Worm (Caenorhabditis elegans) whole organism, young adult: ENCODE results near the gene F01D5.6.

Source experiments
- B0261.1 ChIP-seq: sonication (generic microtip); optimal IDR thresholded peaks from 2 replicates; lab custom pipeline; 2016; ENCODE audit warnings: mild to moderate bottlenecking, missing genetic modification characterization, moderate library complexity, missing compliant biosample characterization
- F10E7.11 ChIP-seq: sonication (generic microtip); optimal IDR thresholded peaks from 2 replicates; lab custom pipeline; 2017; ENCODE audit warnings: mild to moderate bottlenecking, missing genetic modification characterization, moderate library complexity, missing compliant biosample characterization
- F23B12.7 ChIP-seq: sonication (generic microtip); optimal IDR thresholded peaks from 2 replicates; lab custom pipeline; 2017; ENCODE audit warnings: missing genetic modification characterization, mild to moderate bottlenecking, missing compliant biosample characterization, antibody characterized with exemption, moderate library complexity; ENCODE audit not compliant: insufficient read depth
- K11D2.4 ChIP-seq: fragments of 200-800 bp; sonication (Bioruptor generic); IDR thresholded peaks from 2 replicates; pipeline ENCODE4 v1.3.6; 2022; ENCODE audit warnings: missing genetic modification reagents, missing genetic modification characterization, missing compliant biosample characterization
- Y53G8AR.9 ChIP-seq: fragments of 200-800 bp; sonication (Bioruptor generic); conservative IDR thresholded peaks from 2 replicates; pipeline ENCODE4 v1.3.6; 2022; ENCODE audit warnings: missing genetic modification reagents, missing genetic modification characterization, missing compliant biosample characterization
- ZK185.1 ChIP-seq: sonication (generic microtip); optimal IDR thresholded peaks from 2 replicates; lab custom pipeline; 2016; ENCODE audit warnings: mild to moderate bottlenecking, missing genetic modification characterization, missing compliant biosample characterization; ENCODE audit not compliant: poor library complexity, severe bottlenecking
- akir-1 ChIP-seq: fragments of 200-800 bp; sonication (Bioruptor generic); optimal IDR thresholded peaks from 2 replicates; lab custom pipeline; 2018; ENCODE audit warnings: mild to moderate bottlenecking, missing genetic modification characterization, moderate library complexity, missing compliant biosample characterization
- aptf-3 ChIP-seq: fragments of 200-800 bp; sonication (Bioruptor generic); IDR thresholded peaks from 2 replicates; pipeline ENCODE4 v1.3.6; 2022; ENCODE audit warnings: missing genetic modification characterization, missing compliant biosample characterization
- atf-7 ChIP-seq: sonication (generic microtip); optimal IDR thresholded peaks from 2 replicates; lab custom pipeline; 2017; ENCODE audit warnings: mild to moderate bottlenecking, missing genetic modification characterization, missing compliant biosample characterization
- attf-3 ChIP-seq: fragments of 200-800 bp; sonication (Bioruptor generic); conservative IDR thresholded peaks from 2 replicates; pipeline ENCODE4 v1.3.6; 2022; ENCODE audit warnings: missing genetic modification reagents, missing genetic modification characterization, missing compliant biosample characterization
- attf-6 ChIP-seq: fragments of 200-800 bp; sonication (Bioruptor generic); IDR thresholded peaks from 2 replicates; pipeline ENCODE4 v1.3.6; 2022; ENCODE audit warnings: missing genetic modification reagents, missing genetic modification characterization, missing compliant biosample characterization
- bed-1 ChIP-seq: fragments of 200-800 bp; sonication (Bioruptor generic); IDR thresholded peaks from 2 replicates; pipeline ENCODE4 v1.3.6; 2022; ENCODE audit warnings: missing genetic modification reagents, missing genetic modification characterization, missing compliant biosample characterization
- bed-2 ChIP-seq: fragments of 200-800 bp; sonication (Bioruptor generic); IDR thresholded peaks from 2 replicates; pipeline ENCODE4 v1.3.6; 2022; ENCODE audit warnings: missing genetic modification reagents, missing genetic modification characterization, missing compliant biosample characterization
- ccch-3 ChIP-seq: fragments of 200-800 bp; sonication (Bioruptor generic); optimal IDR thresholded peaks from 2 replicates; lab custom pipeline; 2018; ENCODE audit warnings: mild to moderate bottlenecking, missing genetic modification characterization, missing compliant biosample characterization
- cebp-1 ChIP-seq, 2 experiments: fragments of 200-800 bp in 1 of 2; sonication (Bioruptor generic) in 1 of 2; sonication (generic microtip) in 1 of 2; IDR thresholded peaks in 1 of 2; optimal IDR thresholded peaks in 1 of 2; 2 replicates each; pipeline versions ENCODE4 v1.3.6 to Lab custom; 2017 to 2022; ENCODE audit warnings: missing compliant biosample characterization in 2 of 2, missing genetic modification characterization in 2 of 2, mild to moderate bottlenecking in 1 of 2, missing genetic modification reagents in 1 of 2, moderate library complexity in 1 of 2
- ceh-100 ChIP-seq: fragments of 200-800 bp; sonication (Bioruptor generic); IDR thresholded peaks from 2 replicates; pipeline ENCODE4 v1.3.6; 2022; ENCODE audit warnings: missing genetic modification reagents, missing genetic modification characterization, missing compliant biosample characterization
- ceh-27 ChIP-seq: fragments of 200-800 bp; sonication (Bioruptor generic); optimal IDR thresholded peaks from 2 replicates; lab custom pipeline; 2018; ENCODE audit warnings: mild to moderate bottlenecking, missing genetic modification characterization, moderate library complexity, missing compliant biosample characterization
- ceh-40 ChIP-seq: fragments of 200-800 bp; sonication (Bioruptor generic); IDR thresholded peaks from 2 replicates; pipeline ENCODE4 v1.3.6; 2022; ENCODE audit warnings: missing genetic modification characterization, missing compliant biosample characterization
- chd-7 ChIP-seq: sonication (generic microtip); optimal IDR thresholded peaks from 2 replicates; lab custom pipeline; 2016; ENCODE audit warnings: mild to moderate bottlenecking, missing genetic modification characterization, moderate library complexity, missing compliant biosample characterization
- dpl-1 ChIP-seq: fragments of 150-350 bp; optimal IDR thresholded peaks from 2 replicates; lab custom pipeline; 2014; ENCODE audit warnings: missing biosample characterization, missing genetic modification reagents, missing genetic modification characterization
- ekl-4 ChIP-seq: fragments of 200-800 bp; sonication (Bioruptor generic); IDR thresholded peaks from 2 replicates; pipeline ENCODE4 v1.3.6; 2022; ENCODE audit warnings: missing genetic modification reagents, missing genetic modification characterization, missing compliant biosample characterization
- ets-4 ChIP-seq: fragments of 200-800 bp; sonication (Bioruptor generic); optimal IDR thresholded peaks from 2 replicates; lab custom pipeline; 2018; ENCODE audit warnings: mild to moderate bottlenecking, missing genetic modification characterization, missing compliant biosample characterization
- fkh-3 ChIP-seq: sonication (generic microtip); optimal IDR thresholded peaks from 2 replicates; lab custom pipeline; 2016; ENCODE audit warnings: mild to moderate bottlenecking, missing genetic modification characterization, missing compliant biosample characterization
- hlh-26 ChIP-seq: fragments of 200-800 bp; sonication (Bioruptor generic); conservative IDR thresholded peaks from 2 replicates; pipeline ENCODE4 v1.3.6; 2022; ENCODE audit warnings: missing genetic modification reagents, missing genetic modification characterization, missing compliant biosample characterization
- hmg-1.2 ChIP-seq: fragments of 200-800 bp; sonication (Bioruptor generic); IDR thresholded peaks from 2 replicates; pipeline ENCODE4 v1.3.6; 2022; ENCODE audit warnings: missing genetic modification reagents, missing genetic modification characterization, missing compliant biosample characterization
- hsf-1 ChIP-seq: fragments of 200-800 bp; sonication (Bioruptor generic); IDR thresholded peaks from 2 replicates; pipeline ENCODE4 v1.3.6; 2022; ENCODE audit warnings: missing genetic modification reagents, missing genetic modification characterization, missing compliant biosample characterization
- lin-40 ChIP-seq: sonication (generic microtip); optimal IDR thresholded peaks from 2 replicates; lab custom pipeline; 2016; ENCODE audit warnings: missing genetic modification characterization, mild to moderate bottlenecking, missing compliant biosample characterization, missing genotype, missing genetic modification reagents
- mel-28 ChIP-seq: sonication (generic microtip); optimal IDR thresholded peaks from 2 replicates; lab custom pipeline; 2016; ENCODE audit warnings: borderline replicate concordance, mild to moderate bottlenecking, missing genetic modification characterization, missing compliant biosample characterization
- mxl-1 ChIP-seq: sonication (generic microtip); optimal IDR thresholded peaks from 2 replicates; lab custom pipeline; 2016; ENCODE audit warnings: missing genetic modification characterization, missing compliant biosample characterization
- nhr-179 ChIP-seq: sonication (generic microtip); optimal IDR thresholded peaks from 2 replicates; lab custom pipeline; 2016; ENCODE audit warnings: mild to moderate bottlenecking, missing genetic modification characterization, missing compliant biosample characterization
- nhr-27 ChIP-seq: fragments of 200-800 bp; sonication (Bioruptor generic); optimal IDR thresholded peaks from 2 replicates; lab custom pipeline; 2018; ENCODE audit warnings: mild to moderate bottlenecking, missing genetic modification characterization, moderate library complexity, missing compliant biosample characterization
- pbrm-1 ChIP-seq: fragments of 200-800 bp; sonication (Bioruptor generic); IDR thresholded peaks from 2 replicates; pipeline ENCODE4 v1.3.6; 2022; ENCODE audit warnings: missing genetic modification reagents, missing genetic modification characterization, missing compliant biosample characterization
- repo-1 ChIP-seq: sonication (generic microtip); optimal IDR thresholded peaks from 2 replicates; lab custom pipeline; 2017; ENCODE audit warnings: mild to moderate bottlenecking, missing genetic modification characterization, missing compliant biosample characterization
- sdz-38 ChIP-seq: sonication (generic microtip); optimal IDR thresholded peaks from 2 replicates; lab custom pipeline; 2016; ENCODE audit warnings: missing genotype, missing genetic modification characterization, missing compliant biosample characterization
- snpc-4 ChIP-seq, 5 experiments: fragments of 150-350 bp in 1 of 5; sonication (generic microtip) in 4 of 5; optimal IDR thresholded peaks; 2 replicates each; lab custom pipeline; 2014 to 2018; ENCODE audit warnings: missing genetic modification characterization in 5 of 5, missing biosample characterization in 3 of 5, antibody characterized with exemption in 2 of 5, mild to moderate bottlenecking in 2 of 5, missing compliant biosample characterization in 2 of 5, missing genotype in 2 of 5, moderate library complexity in 2 of 5, missing genetic modification reagents in 1 of 5
- tlf-1 ChIP-seq: fragments of 200-800 bp; sonication (Bioruptor generic); optimal IDR thresholded peaks from 2 replicates; lab custom pipeline; 2018; ENCODE audit warnings: mild to moderate bottlenecking, missing genetic modification characterization, missing compliant biosample characterization
- unc-62 ChIP-seq: fragments of 150-350 bp; optimal IDR thresholded peaks from 2 replicates; lab custom pipeline; 2014; ENCODE audit warnings: missing biosample characterization, missing genetic modification reagents, missing genetic modification characterization
- ztf-6 ChIP-seq: fragments of 200-800 bp; sonication (Bioruptor generic); IDR thresholded peaks from 2 replicates; pipeline ENCODE4 v1.3.6; 2022; ENCODE audit warnings: missing genetic modification reagents, missing genetic modification characterization, missing compliant biosample characterization

F01D5.6 gene

ce11 chrII:14003821-14004430 lies 2.4 kb upstream of the F01D5.6 start:
- TF ChIP-seq snpc-4 (GFP tag; optimal IDR thresholded peaks at IDR 0.05; lab: Kevin White, UChicago), result no peak
- peak in 3 of 4 experiments; percentile 74 to 78 (median 76) for TF ChIP-seq snpc-4 (tag; optimal IDR thresholded peaks at IDR 0.05; lab: Kevin White, UChicago)
- TF ChIP-seq ztf-6 (GFP tag; lab: Robert Waterston, UW), result no peak
- TF ChIP-seq ceh-100 (GFP tag; lab: Robert Waterston, UW), result no peak
- no peak for TF ChIP-seq pbrm-1 (GFP tag; lab: Robert Waterston, UW)
- no peak for TF ChIP-seq attf-6 (GFP tag; lab: Robert Waterston, UW)

- TF ChIP-seq unc-62 (GFP tag; lab: Kevin White, UChicago) (no peak), lin-40 (tag; lab: Kevin White, UChicago) (no peak), Y53G8AR.9 (no peak), ceh-40 (GFP tag; lab: Robert Waterston, UW) (no peak), atf-7 (tag; lab: Kevin White, UChicago) (no peak), B0261.1 (tag; lab: Kevin White, UChicago) (no peak), nhr-27 (tag; lab: Kevin White, UChicago) (no peak), K11D2.4 (no peak), fkh-3 (tag; lab: Kevin White, UChicago) (no peak), akir-1 (no peak), ccch-3 (GFP tag; lab: Kevin White, UChicago) (no peak), sdz-38 (tag; lab: Kevin White, UChicago) (no peak), bed-1 (GFP tag; lab: Robert Waterston, UW) (no peak), F23B12.7 (tag; lab: Kevin White, UChicago) (no peak), bed-2 (GFP tag; lab: Robert Waterston, UW) (no peak), pbrm-1 (GFP tag; lab: Robert Waterston, UW) (no peak), aptf-3 (GFP tag; lab: Robert Waterston, UW) (no peak), mxl-1 (tag; lab: Kevin White, UChicago) (no peak), attf-3 (GFP tag; lab: Robert Waterston, UW) (no peak), ceh-27 (GFP tag; lab: Kevin White, UChicago) (no peak)
- TF ChIP-seq, all 124 proteins: peak for 0
Observed at ce11 chrII:14004770-14005169, 1.5 kb upstream of the F01D5.6 start.

- TF ChIP-seq hmg-1.2 (GFP tag; lab: Robert Waterston, UW) (peak; percentile 62), sdz-38 (tag; lab: Kevin White, UChicago) (no peak), mel-28 (tag; lab: Kevin White, UChicago) (no peak)
Observed at ce11 chrII:14005183-14005582, 1.1 kb upstream of the F01D5.6 start.

- TF ChIP-seq ekl-4, result no peak
- no peak for TF ChIP-seq cebp-1 (GFP tag; IDR thresholded peaks at IDR 0.05; lab: Robert Waterston, UW)
- no peak for TF ChIP-seq cebp-1 (tag; optimal IDR thresholded peaks at IDR 0.05; lab: Kevin White, UChicago)
- TF ChIP-seq dpl-1 (GFP tag; lab: Kevin White, UChicago), result no peak
- TF ChIP-seq ZK185.1 (tag; lab: Kevin White, UChicago), result no peak
- TF ChIP-seq hsf-1 (GFP tag; lab: Robert Waterston, UW), result no peak
- TF ChIP-seq bed-1 (GFP tag; lab: Robert Waterston, UW), result no peak
- no peak for TF ChIP-seq snpc-4 (GFP tag; optimal IDR thresholded peaks at IDR 0.05; lab: Kevin White, UChicago)
- TF ChIP-seq snpc-4 (tag; optimal IDR thresholded peaks at IDR 0.05; lab: Kevin White, UChicago), result no peak
- no peak for TF ChIP-seq hlh-26 (GFP tag; lab: Robert Waterston, UW)
- TF ChIP-seq tlf-1 (GFP tag; lab: Kevin White, UChicago), result no peak
- TF ChIP-seq chd-7 (tag; lab: Kevin White, UChicago), result no peak
- TF ChIP-seq nhr-179 (tag; lab: Kevin White, UChicago), result no peak
- TF ChIP-seq F10E7.11 (tag; lab: Kevin White, UChicago), result no peak
- TF ChIP-seq ets-4 (GFP tag; lab: Kevin White, UChicago), result no peak
- no peak for TF ChIP-seq repo-1 (tag; lab: Kevin White, UChicago)
- TF ChIP-seq, all 124 proteins: peak for 0
Observed at ce11 chrII:14008359-14008758, 2.0 kb downstream of the F01D5.6 start, which contains the start of gene F01D5.7. TSS of gene F01D5.7 (plus strand) at chrII:14008659.
